Worm (Caenorhabditis elegans) whole organism, midembryonic: ENCODE results near the gene C09G4.4.

Source experiments
- T22C8.4 ChIP-seq: fragments of 200-800 bp; sonication (Bioruptor generic); IDR thresholded peaks from 2 replicates; pipeline ENCODE4 v1.3.6; 2022; ENCODE audit warnings: missing genetic modification characterization, missing compliant biosample characterization
- cog-1 ChIP-seq: sonication (generic microtip); optimal IDR thresholded peaks from 2 replicates; lab custom pipeline; 2016; ENCODE audit warnings: missing genetic modification characterization, missing compliant biosample characterization
- flt-1 ChIP-seq: fragments of 200-800 bp; sonication (Bioruptor generic); IDR thresholded peaks from 2 replicates; pipeline ENCODE4 v1.3.6; 2022; ENCODE audit warnings: missing genetic modification characterization, missing compliant biosample characterization
- klf-2 ChIP-seq: fragments of 200-800 bp; sonication (Bioruptor generic); conservative IDR thresholded peaks from 2 replicates; pipeline ENCODE4 v1.3.6; 2022; ENCODE audit warnings: missing genetic modification reagents, missing genetic modification characterization, missing compliant biosample characterization
- med-1 ChIP-seq: sonication (generic microtip); optimal IDR thresholded peaks from 2 replicates; lab custom pipeline; 2017; ENCODE audit warnings: missing genetic modification characterization, mild to moderate bottlenecking, missing compliant biosample characterization, antibody characterized with exemption, missing genetic modification reagents; ENCODE audit not compliant: insufficient read depth
- ref-1 ChIP-seq: fragments of 200-800 bp; sonication (Bioruptor generic); conservative IDR thresholded peaks from 2 replicates; pipeline ENCODE4 v1.3.6; 2022; ENCODE audit warnings: missing genetic modification reagents, missing genetic modification characterization, missing compliant biosample characterization
- tab-1 ChIP-seq: fragments of 200-800 bp; sonication (Bioruptor generic); IDR thresholded peaks from 2 replicates; pipeline ENCODE4 v1.3.6; 2022; ENCODE audit warnings: missing genetic modification characterization, missing compliant biosample characterization
- ztf-23 ChIP-seq: fragments of 200-800 bp; sonication (Bioruptor generic); IDR thresholded peaks from 2 replicates; pipeline ENCODE4 v1.3.6; 2022; ENCODE audit warnings: missing genetic modification reagents, missing genetic modification characterization, missing compliant biosample characterization
- ztf-29 ChIP-seq: fragments of 200-800 bp; sonication (Bioruptor generic); IDR thresholded peaks from 2 replicates; pipeline ENCODE4 v1.3.6; 2022; ENCODE audit warnings: missing genetic modification reagents, missing genetic modification characterization, missing compliant biosample characterization

Gene C09G4.4

ce11 chrIV:8523981-8524380, 11.2 kb downstream of the C09G4.4 start:
- TF ChIP-seq flt-1 (GFP tag; lab: Robert Waterston, UW), result no peak
- TF ChIP-seq ref-1 (GFP tag; lab: Robert Waterston, UW), result no peak
- no peak for TF ChIP-seq cog-1 (tag; lab: Kevin White, UChicago)
- TF ChIP-seq ztf-23 (GFP tag; lab: Robert Waterston, UW), result no peak
- no peak for TF ChIP-seq ztf-29 (GFP tag; lab: Robert Waterston, UW)
- no peak for TF ChIP-seq klf-2 (GFP tag; lab: Robert Waterston, UW)
- no peak for TF ChIP-seq med-1 (GFP tag; lab: Kevin White, UChicago)
- no peak for TF ChIP-seq T22C8.4
- TF ChIP-seq tab-1 (GFP tag; lab: Robert Waterston, UW), result no peak

ce11 chrIV:8526050-8526449, 13.3 kb downstream of the C09G4.4 start:
- no peak for TF ChIP-seq ztf-23 (GFP tag; lab: Robert Waterston, UW)
- TF ChIP-seq flt-1 (GFP tag; lab: Robert Waterston, UW), result no peak
- TF ChIP-seq med-1 (GFP tag; lab: Kevin White, UChicago), result no peak
- TF ChIP-seq klf-2 (GFP tag; lab: Robert Waterston, UW), result no peak
- TF ChIP-seq ztf-29 (GFP tag; lab: Robert Waterston, UW), result no peak
- no peak for TF ChIP-seq tab-1 (GFP tag; lab: Robert Waterston, UW)
- no peak for TF ChIP-seq T22C8.4

- no peak for TF ChIP-seq cog-1 (tag; lab: Kevin White, UChicago)
- TF ChIP-seq med-1 (GFP tag; lab: Kevin White, UChicago), result no peak
- no peak for TF ChIP-seq klf-2 (GFP tag; lab: Robert Waterston, UW)
- no peak for TF ChIP-seq ref-1 (GFP tag; lab: Robert Waterston, UW)
- TF ChIP-seq ztf-23 (GFP tag; lab: Robert Waterston, UW), result no peak
- TF ChIP-seq flt-1 (GFP tag; lab: Robert Waterston, UW), result no peak
- no peak for TF ChIP-seq T22C8.4
- no peak for TF ChIP-seq ztf-29 (GFP tag; lab: Robert Waterston, UW)
- TF ChIP-seq tab-1 (GFP tag; lab: Robert Waterston, UW), result no peak
These were observed 13.8 kb downstream of the C09G4.4 start for ce11 chrIV:8526579-8526978.

- no peak for TF ChIP-seq med-1 (GFP tag; lab: Kevin White, UChicago)
- TF ChIP-seq ztf-23 (GFP tag; lab: Robert Waterston, UW), result no peak
- TF ChIP-seq flt-1 (GFP tag; lab: Robert Waterston, UW), result no peak
These were observed 14.8 kb downstream of the C09G4.4 start for ce11 chrIV:8527598-8528012.

ce11 chrIV:8528345-8528744, 15.6 kb downstream of the C09G4.4 start:
- no peak for TF ChIP-seq ref-1 (GFP tag; lab: Robert Waterston, UW)
- TF ChIP-seq cog-1 (tag; lab: Kevin White, UChicago), result no peak
- TF ChIP-seq flt-1 (GFP tag; lab: Robert Waterston, UW), result no peak
- no peak for TF ChIP-seq med-1 (GFP tag; lab: Kevin White, UChicago)
- no peak for TF ChIP-seq tab-1 (GFP tag; lab: Robert Waterston, UW)
- no peak for TF ChIP-seq ztf-23 (GFP tag; lab: Robert Waterston, UW)
- no peak for TF ChIP-seq T22C8.4
- TF ChIP-seq ztf-29 (GFP tag; lab: Robert Waterston, UW), result no peak
- no peak for TF ChIP-seq klf-2 (GFP tag; lab: Robert Waterston, UW)

- TF ChIP-seq ref-1 (GFP tag; lab: Robert Waterston, UW) (no peak), ztf-23 (GFP tag; lab: Robert Waterston, UW) (no peak), T22C8.4 (no peak), flt-1 (GFP tag; lab: Robert Waterston, UW) (no peak), ztf-29 (GFP tag; lab: Robert Waterston, UW) (no peak), klf-2 (GFP tag; lab: Robert Waterston, UW) (no peak)
These were observed 16.3 kb downstream of the C09G4.4 start for ce11 chrIV:8529039-8529438.

- TF ChIP-seq cog-1 (tag; lab: Kevin White, UChicago) (no peak), flt-1 (GFP tag; lab: Robert Waterston, UW) (no peak), ref-1 (GFP tag; lab: Robert Waterston, UW) (no peak), klf-2 (GFP tag; lab: Robert Waterston, UW) (no peak), ztf-29 (GFP tag; lab: Robert Waterston, UW) (no peak), T22C8.4 (no peak), tab-1 (GFP tag; lab: Robert Waterston, UW) (no peak), ztf-23 (GFP tag; lab: Robert Waterston, UW) (no peak), med-1 (GFP tag; lab: Kevin White, UChicago) (no peak)
These were observed 17.6 kb downstream of the C09G4.4 start for ce11 chrIV:8530042-8531027.

- no peak for TF ChIP-seq klf-2 (GFP tag; lab: Robert Waterston, UW)
- TF ChIP-seq T22C8.4, result no peak
- no peak for TF ChIP-seq tab-1 (GFP tag; lab: Robert Waterston, UW)
- TF ChIP-seq flt-1 (GFP tag; lab: Robert Waterston, UW), result no peak
- TF ChIP-seq ztf-23 (GFP tag; lab: Robert Waterston, UW), result no peak
- no peak for TF ChIP-seq ref-1 (GFP tag; lab: Robert Waterston, UW)
- TF ChIP-seq cog-1 (tag; lab: Kevin White, UChicago), result no peak
- no peak for TF ChIP-seq ztf-29 (GFP tag; lab: Robert Waterston, UW)
- no peak for TF ChIP-seq med-1 (GFP tag; lab: Kevin White, UChicago)
These were observed 19.2 kb downstream of the C09G4.4 start for ce11 chrIV:8532024-8532423.

- TF ChIP-seq tab-1 (GFP tag; lab: Robert Waterston, UW) (no peak), klf-2 (GFP tag; lab: Robert Waterston, UW) (no peak), med-1 (GFP tag; lab: Kevin White, UChicago) (no peak), ref-1 (GFP tag; lab: Robert Waterston, UW) (no peak), T22C8.4 (no peak), ztf-29 (GFP tag; lab: Robert Waterston, UW) (no peak), cog-1 (tag; lab: Kevin White, UChicago) (no peak), ztf-23 (GFP tag; lab: Robert Waterston, UW) (no peak)
These were observed 20.0 kb downstream of the C09G4.4 start for ce11 chrIV:8532796-8533195.
